Worm (Caenorhabditis elegans) whole organism, mixed stage, embryonic: ENCODE data around the gene hbl-1.

Experiments used
- elt-1 ChIP-seq: sonication (generic microtip); optimal IDR thresholded peaks from 2 replicates; lab custom pipeline; 2017; ENCODE audit warnings: missing genetic modification characterization, mild to moderate bottlenecking, missing compliant biosample characterization, antibody characterized with exemption, moderate library complexity, borderline replicate concordance; ENCODE audit not compliant: insufficient read depth
- lsy-2 ChIP-seq: fragments of 150-350 bp; optimal IDR thresholded peaks from 2 replicates; lab custom pipeline; 2014; ENCODE audit warnings: missing biosample characterization, missing genetic modification characterization
- pha-4 ChIP-seq: fragments of 150-350 bp; optimal IDR thresholded peaks from 2 replicates; lab custom pipeline; 2018; ENCODE audit warnings: missing biosample characterization, missing genetic modification reagents, missing genetic modification characterization
- sem-2 ChIP-seq: fragments of 200-800 bp; sonication (Bioruptor generic); optimal IDR thresholded peaks from 2 replicates; lab custom pipeline; 2018; ENCODE audit warnings: mild to moderate bottlenecking, missing genetic modification characterization, missing compliant biosample characterization
- snpc-4 ChIP-seq: fragments of 150-350 bp; optimal IDR thresholded peaks from 2 replicates; lab custom pipeline; 2014; ENCODE audit warnings: missing biosample characterization, missing genetic modification characterization
- sptf-1 ChIP-seq: sonication (generic microtip); optimal IDR thresholded peaks from 2 replicates; lab custom pipeline; 2017; ENCODE audit warnings: mild to moderate bottlenecking, missing genetic modification characterization, moderate library complexity, missing compliant biosample characterization
- tbx-8 ChIP-seq: fragments of 200-800 bp; sonication (Bioruptor generic); optimal IDR thresholded peaks from 2 replicates; lab custom pipeline; 2018; ENCODE audit warnings: mild to moderate bottlenecking, missing genetic modification characterization, moderate library complexity, missing compliant biosample characterization
- unc-120 ChIP-seq: sonication (generic microtip); optimal IDR thresholded peaks from 2 replicates; lab custom pipeline; 2017; ENCODE audit warnings: missing genetic modification characterization, missing compliant biosample characterization; ENCODE audit not compliant: poor library complexity, severe bottlenecking
- zip-8 ChIP-seq: fragments of 150-350 bp; optimal IDR thresholded peaks from 2 replicates; lab custom pipeline; 2014; ENCODE audit warnings: missing biosample characterization, missing genetic modification characterization
- ztf-11 ChIP-seq: fragments of 150-350 bp; optimal IDR thresholded peaks from 2 replicates; lab custom pipeline; 2014; ENCODE audit warnings: missing biosample characterization, missing genetic modification characterization

DNA sequence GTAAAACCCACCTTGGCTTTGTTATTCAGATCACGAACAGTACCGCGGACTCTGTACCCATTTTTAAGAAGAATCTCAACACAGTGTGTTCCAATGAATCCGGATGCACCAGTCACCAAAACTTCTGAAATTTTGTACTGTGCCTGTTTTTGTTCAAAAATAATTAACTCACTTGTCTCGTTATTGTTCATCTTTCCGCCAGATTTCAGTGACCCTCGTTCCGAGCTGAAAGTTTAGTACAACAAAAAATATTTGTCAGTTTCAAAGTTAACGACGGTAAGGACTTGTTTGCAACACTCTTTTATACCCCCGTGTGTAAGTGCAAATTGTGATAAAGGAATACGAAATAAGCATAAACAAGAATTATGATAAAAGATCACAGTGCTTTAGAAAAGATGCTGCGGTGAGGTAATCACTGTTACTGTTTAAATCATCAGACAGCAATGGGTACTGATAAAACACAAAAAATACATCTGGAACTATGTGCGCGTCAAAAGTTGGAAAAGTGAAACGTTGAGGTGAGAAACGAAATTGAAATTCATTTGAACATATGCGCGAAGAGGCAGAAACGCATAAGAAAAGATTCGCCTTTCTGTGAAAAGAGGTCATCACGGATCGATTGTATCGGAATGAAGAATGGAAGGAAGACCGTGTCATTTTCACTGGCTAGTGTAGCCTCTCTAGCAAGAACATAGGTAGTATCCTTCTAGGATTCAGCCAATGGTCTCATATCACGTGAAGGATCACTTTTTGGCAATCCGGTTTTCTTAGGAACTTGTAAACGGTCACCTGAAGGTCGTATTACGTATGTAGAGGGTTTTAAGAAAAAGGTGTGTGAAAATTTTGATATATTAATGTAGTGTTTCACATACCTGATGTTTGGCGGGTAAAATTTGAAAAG is 12.9 kb downstream of the hbl-1 start, which contains the start of gene F13D11.4:
- TF ChIP-seq sptf-1 (tag; lab: Kevin White, UChicago), result no peak
- TF ChIP-seq sem-2 (GFP tag; lab: Kevin White, UChicago), result no peak
- no peak for TF ChIP-seq tbx-8 (GFP tag; lab: Kevin White, UChicago)
- no peak for TF ChIP-seq elt-1
- no peak for TF ChIP-seq snpc-4 (tag; lab: Kevin White, UChicago)
- no peak for TF ChIP-seq unc-120 (tag; lab: Kevin White, UChicago)
- no peak for TF ChIP-seq lsy-2 (tag; lab: Kevin White, UChicago)
- no peak for TF ChIP-seq ztf-11 (tag; lab: Kevin White, UChicago)
- no peak for TF ChIP-seq pha-4 (tag; lab: Kevin White, UChicago)
- no peak for TF ChIP-seq zip-8
